Worm (Caenorhabditis elegans) whole organism, L4 larva: Measurements from ENCODE around the gene asp-16.

Source experiments
- ceh-32 ChIP-seq: sonication (generic microtip); optimal IDR thresholded peaks from 2 replicates; lab custom pipeline; 2016; ENCODE audit warnings: mild to moderate bottlenecking, missing genetic modification characterization, missing compliant biosample characterization; ENCODE audit not compliant: poor library complexity
- ceh-82 ChIP-seq: sonication (generic microtip); optimal IDR thresholded peaks from 2 replicates; lab custom pipeline; 2017; ENCODE audit warnings: missing biosample characterization, missing genetic modification characterization
- lin-29 ChIP-seq: fragments of 200-800 bp; sonication (Bioruptor generic); IDR thresholded peaks from 2 replicates; pipeline ENCODE4 v1.3.6; 2022; ENCODE audit warnings: missing genetic modification reagents, missing genetic modification characterization, missing compliant biosample characterization
- lin-38 ChIP-seq: fragments of 200-800 bp; sonication (Bioruptor generic); IDR thresholded peaks from 2 replicates; pipeline ENCODE4 v1.3.6; 2022; ENCODE audit warnings: missing genetic modification reagents, missing genetic modification characterization, missing compliant biosample characterization
- lir-3 ChIP-seq: sonication (generic microtip); optimal IDR thresholded peaks from 2 replicates; lab custom pipeline; 2016; ENCODE audit warnings: mild to moderate bottlenecking, missing genetic modification characterization, missing compliant biosample characterization
- madf-5 ChIP-seq, 2 experiments: fragments of 200-800 bp; sonication (Bioruptor generic); IDR thresholded peaks; 2 replicates each; pipeline ENCODE4 v1.3.6; 2022; ENCODE audit warnings: missing compliant biosample characterization in 2 of 2, missing genetic modification characterization in 2 of 2
- mdl-1 ChIP-seq, 2 experiments: fragments of 150-350 bp in 1 of 2; sonication (generic microtip) in 1 of 2; optimal IDR thresholded peaks; 2 replicates each; lab custom pipeline; 2014 to 2017; ENCODE audit warnings: missing biosample characterization in 2 of 2, missing genetic modification characterization in 2 of 2
- mep-1 ChIP-seq: fragments of 150-350 bp; sonication (generic microtip); optimal IDR thresholded peaks from 3 replicates; lab custom pipeline; 2014; ENCODE audit warnings: missing biosample characterization, missing genetic modification characterization
- nhr-237 ChIP-seq: sonication (generic microtip); optimal IDR thresholded peaks from 2 replicates; lab custom pipeline; 2017; ENCODE audit warnings: missing biosample characterization, missing genetic modification characterization
- nhr-28 ChIP-seq: fragments of 150-350 bp; optimal IDR thresholded peaks from 2 replicates; lab custom pipeline; 2014; ENCODE audit warnings: missing biosample characterization, missing genetic modification characterization
- pha-4 ChIP-seq, 2 experiments: fragments of 150-350 bp in 1 of 2; fragments of 200-800 bp in 1 of 2; sonication (Bioruptor generic) in 1 of 2; IDR thresholded peaks in 1 of 2; optimal IDR thresholded peaks in 1 of 2; 2 replicates each; pipeline versions ENCODE4 v1.3.6 to Lab custom; 2014 to 2022; ENCODE audit warnings: missing genetic modification characterization in 2 of 2, missing genetic modification reagents in 2 of 2, missing biosample characterization in 1 of 2, missing compliant biosample characterization in 1 of 2
- snpc-1.2 ChIP-seq: fragments of 200-800 bp; sonication (Bioruptor generic); IDR thresholded peaks from 2 replicates; pipeline ENCODE4 v1.3.6; 2022; ENCODE audit warnings: missing genetic modification reagents, missing genetic modification characterization, missing compliant biosample characterization

DNA sequence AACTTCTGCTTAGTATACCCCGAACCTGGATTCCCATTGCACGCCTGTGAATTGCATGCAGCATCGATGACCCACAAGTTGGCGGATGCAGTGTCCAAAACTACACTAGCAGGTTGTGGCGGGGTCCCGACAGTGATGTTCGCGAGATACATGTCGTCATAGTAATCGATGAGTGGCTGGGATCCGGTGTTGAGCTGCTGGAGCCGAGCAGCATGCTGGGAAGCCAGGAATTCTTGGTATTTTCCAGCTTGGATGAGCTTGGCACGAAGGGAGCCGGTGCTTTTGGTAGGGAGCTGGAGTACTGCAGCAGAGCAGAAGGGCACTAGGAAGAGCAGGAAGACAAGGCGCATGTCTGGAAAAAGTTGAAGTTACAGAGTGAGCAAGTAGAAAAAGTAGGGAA, at the start of gene asp-16:
- TF ChIP-seq snpc-1.2 (GFP tag; lab: Robert Waterston, UW): no peak
- TF ChIP-seq ceh-82: no peak
- TF ChIP-seq pha-4 (GFP tag; IDR thresholded peaks at IDR 0.05; lab: Robert Waterston, UW): no peak
- TF ChIP-seq pha-4 (tag; optimal IDR thresholded peaks at IDR 0.05; lab: Kevin White, UChicago): no peak
- TF ChIP-seq nhr-237 (tag; lab: Kevin White, UChicago): no peak
- TF ChIP-seq ceh-32 (tag; lab: Kevin White, UChicago): no peak
- no peak for TF ChIP-seq nhr-28 (tag; lab: Kevin White, UChicago)
- TF ChIP-seq madf-5 (GFP tag; IDR thresholded peaks at IDR 0.05; lab: Robert Waterston, UW): no peak
- no peak for TF ChIP-seq mdl-1 (tag; optimal IDR thresholded peaks at IDR 0.05; lab: Kevin White, UChicago)
- TF ChIP-seq lin-38 (GFP tag; lab: Robert Waterston, UW): no peak
- TF ChIP-seq lin-29 (GFP tag; lab: Robert Waterston, UW): no peak
- no peak for TF ChIP-seq mep-1 (tag; lab: Kevin White, UChicago)
- TF ChIP-seq lir-3 (tag; lab: Kevin White, UChicago): no peak
